Worm (Caenorhabditis elegans) whole organism, late embryonic: ENCODE measurements around the gene rps-4.

Experiments
- C08G9.2 ChIP-seq: sonication (generic microtip); optimal IDR thresholded peaks from 2 replicates; lab custom pipeline; 2016; ENCODE audit warnings: mild to moderate bottlenecking, missing genetic modification characterization, moderate library complexity, missing compliant biosample characterization
- F13H6.1 ChIP-seq: sonication (generic microtip); optimal IDR thresholded peaks from 2 replicates; lab custom pipeline; 2016; ENCODE audit warnings: missing genetic modification characterization, missing compliant biosample characterization
- K02D7.2 ChIP-seq: sonication (generic microtip); optimal IDR thresholded peaks from 2 replicates; lab custom pipeline; 2017; ENCODE audit warnings: mild to moderate bottlenecking, missing genetic modification characterization, missing compliant biosample characterization
- ahr-1 ChIP-seq: sonication (generic microtip); optimal IDR thresholded peaks from 2 replicates; lab custom pipeline; 2016; ENCODE audit warnings: missing genetic modification characterization, missing compliant biosample characterization
- ceh-14 ChIP-seq: sonication (generic microtip); optimal IDR thresholded peaks from 2 replicates; lab custom pipeline; 2016; ENCODE audit warnings: missing genotype, missing genetic modification characterization, missing compliant biosample characterization
- ceh-19 ChIP-seq: fragments of 200-800 bp; sonication (Bioruptor generic); optimal IDR thresholded peaks from 2 replicates; lab custom pipeline; 2018; ENCODE audit warnings: mild to moderate bottlenecking, missing genetic modification characterization, missing compliant biosample characterization
- ceh-22 ChIP-seq: sonication (generic microtip); optimal IDR thresholded peaks from 2 replicates; lab custom pipeline; 2017; ENCODE audit warnings: missing biosample characterization, missing genetic modification characterization
- ceh-30 ChIP-seq: fragments of 150-350 bp; optimal IDR thresholded peaks from 2 replicates; lab custom pipeline; 2014; ENCODE audit warnings: missing biosample characterization, missing genetic modification characterization
- ceh-45 ChIP-seq: fragments of 200-800 bp; sonication (Bioruptor generic); IDR thresholded peaks from 2 replicates; pipeline ENCODE4 v1.3.6; 2022; ENCODE audit warnings: missing genetic modification reagents, missing genetic modification characterization, missing compliant biosample characterization
- ceh-48 ChIP-seq: sonication (generic microtip); optimal IDR thresholded peaks from 2 replicates; lab custom pipeline; 2016; ENCODE audit warnings: missing genetic modification characterization, inconsistent platforms, missing compliant biosample characterization
- ceh-6 ChIP-seq: fragments of 200-800 bp; sonication (Bioruptor generic); optimal IDR thresholded peaks from 2 replicates; lab custom pipeline; 2018; ENCODE audit warnings: mild to moderate bottlenecking, missing genetic modification characterization, missing compliant biosample characterization
- ceh-9 ChIP-seq: sonication (generic microtip); optimal IDR thresholded peaks from 2 replicates; lab custom pipeline; 2016; ENCODE audit warnings: mild to moderate bottlenecking, missing genetic modification characterization, inconsistent platforms, missing compliant biosample characterization
- dmd-4 ChIP-seq: sonication (generic microtip); optimal IDR thresholded peaks from 2 replicates; lab custom pipeline; 2016; ENCODE audit warnings: borderline replicate concordance, missing genetic modification characterization, missing compliant biosample characterization
- elt-2 ChIP-seq: sonication (generic microtip); optimal IDR thresholded peaks from 2 replicates; lab custom pipeline; 2016; ENCODE audit warnings: missing genetic modification reagents, missing genetic modification characterization, missing compliant biosample characterization
- eyg-1 ChIP-seq: sonication (generic microtip); optimal IDR thresholded peaks from 2 replicates; lab custom pipeline; 2016; ENCODE audit warnings: missing genotype, missing genetic modification characterization, missing compliant biosample characterization
- fkh-10 ChIP-seq: fragments of 150-350 bp; optimal IDR thresholded peaks from 2 replicates; lab custom pipeline; 2014; ENCODE audit warnings: missing biosample characterization, missing genetic modification reagents, missing genetic modification characterization
- fkh-6 ChIP-seq: sonication (generic microtip); optimal IDR thresholded peaks from 2 replicates; lab custom pipeline; 2016; ENCODE audit warnings: missing genetic modification characterization, missing compliant biosample characterization
- hlh-30 ChIP-seq: sonication (generic microtip); optimal IDR thresholded peaks from 2 replicates; lab custom pipeline; 2017; ENCODE audit warnings: antibody characterized with exemption, missing genetic modification characterization, missing compliant biosample characterization; ENCODE audit not compliant: insufficient read depth
- hlh-8 ChIP-seq: sonication (generic microtip); optimal IDR thresholded peaks from 2 replicates; lab custom pipeline; 2016; ENCODE audit warnings: missing genotype, missing genetic modification characterization, missing compliant biosample characterization
- madf-2 ChIP-seq: sonication (generic microtip); optimal IDR thresholded peaks from 2 replicates; lab custom pipeline; 2017; ENCODE audit warnings: missing genetic modification characterization, missing compliant biosample characterization
- nhr-11 ChIP-seq: fragments of 150-350 bp; optimal IDR thresholded peaks from 2 replicates; lab custom pipeline; 2014; ENCODE audit warnings: missing biosample characterization, missing genetic modification characterization
- nhr-232 ChIP-seq: sonication (generic microtip); optimal IDR thresholded peaks from 2 replicates; lab custom pipeline; 2016; ENCODE audit warnings: missing genetic modification characterization, missing compliant biosample characterization
- npax-4 ChIP-seq: sonication (generic microtip); optimal IDR thresholded peaks from 2 replicates; lab custom pipeline; 2016; ENCODE audit warnings: missing genetic modification characterization, missing compliant biosample characterization
- pag-3 ChIP-seq: sonication (generic microtip); optimal IDR thresholded peaks from 2 replicates; lab custom pipeline; 2016; ENCODE audit warnings: missing compliant biosample characterization, missing genetic modification characterization, borderline replicate concordance
- pax-1 ChIP-seq: fragments of 150-350 bp; optimal IDR thresholded peaks from 2 replicates; lab custom pipeline; 2014; ENCODE audit warnings: missing biosample characterization, missing genetic modification characterization
- pha-2 ChIP-seq: sonication (generic microtip); optimal IDR thresholded peaks from 2 replicates; lab custom pipeline; 2017; ENCODE audit warnings: mild to moderate bottlenecking, missing genetic modification characterization, missing compliant biosample characterization
- pha-4 ChIP-seq: fragments of 150-350 bp; optimal IDR thresholded peaks from 2 replicates; lab custom pipeline; 2018; ENCODE audit warnings: missing biosample characterization, missing genetic modification reagents, missing genetic modification characterization
- ref-2 ChIP-seq: sonication (generic microtip); optimal IDR thresholded peaks from 2 replicates; lab custom pipeline; 2016; ENCODE audit warnings: missing genetic modification characterization, missing compliant biosample characterization
- rnt-1 ChIP-seq: sonication (generic microtip); optimal IDR thresholded peaks from 2 replicates; lab custom pipeline; 2016; ENCODE audit warnings: missing genetic modification characterization, missing compliant biosample characterization
- sdc-2 ChIP-seq: sonication (generic microtip); optimal IDR thresholded peaks from 2 replicates; lab custom pipeline; 2016; ENCODE audit warnings: missing genotype, missing genetic modification characterization, missing compliant biosample characterization
- sox-2 ChIP-seq: fragments of 200-800 bp; sonication (Bioruptor generic); IDR thresholded peaks from 2 replicates; pipeline ENCODE4 v1.3.6; 2022; ENCODE audit warnings: missing genetic modification reagents, missing genetic modification characterization, missing compliant biosample characterization
- sox-4 ChIP-seq: sonication (generic microtip); optimal IDR thresholded peaks from 2 replicates; lab custom pipeline; 2017; ENCODE audit warnings: mild to moderate bottlenecking, missing genetic modification characterization, inconsistent platforms, missing compliant biosample characterization
- syd-9 ChIP-seq: sonication (generic microtip); optimal IDR thresholded peaks from 2 replicates; lab custom pipeline; 2016; ENCODE audit warnings: mild to moderate bottlenecking, missing genetic modification characterization, moderate library complexity, missing compliant biosample characterization
- tbx-2 ChIP-seq: sonication (generic microtip); optimal IDR thresholded peaks from 2 replicates; lab custom pipeline; 2016; ENCODE audit warnings: missing genetic modification characterization, missing compliant biosample characterization
- ttx-3 ChIP-seq: sonication (generic microtip); optimal IDR thresholded peaks from 2 replicates; lab custom pipeline; 2016; ENCODE audit warnings: missing genetic modification reagents, missing genetic modification characterization, missing compliant biosample characterization
- unc-42 ChIP-seq: sonication (generic microtip); optimal IDR thresholded peaks from 2 replicates; lab custom pipeline; 2016; ENCODE audit warnings: missing genotype, missing genetic modification characterization, missing compliant biosample characterization

rps-4 gene

DNA sequence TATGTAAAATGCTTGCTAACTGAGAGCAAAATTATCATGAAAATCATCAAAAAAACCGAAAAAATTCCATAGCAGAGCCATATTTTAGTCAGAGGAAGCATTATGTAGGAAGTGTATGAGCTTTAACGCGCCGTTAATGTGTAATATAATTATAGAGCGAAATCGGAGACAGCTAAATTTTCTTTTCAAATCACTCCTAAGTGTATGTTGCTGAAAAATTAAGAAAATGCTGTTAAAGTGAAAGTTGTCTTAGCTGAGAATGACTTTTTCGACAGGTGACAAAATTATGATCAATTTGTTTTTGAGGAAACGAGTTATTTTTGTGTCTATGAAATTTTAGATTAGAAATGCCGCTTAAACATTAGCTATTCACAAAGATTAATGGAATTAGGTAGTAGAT lies 9.4 kb downstream of the rps-4 start, which contains the start of gene srg-50:
srg-50 (minus strand) TSS at position 101 of the 400 bp plus-strand sequence.
- TF ChIP-seq ceh-14 (tag; lab: Kevin White, UChicago) (no peak), ceh-9 (tag; lab: Kevin White, UChicago) (no peak), ttx-3 (tag; lab: Kevin White, UChicago) (no peak), F13H6.1 (tag; lab: Kevin White, UChicago) (no peak), syd-9 (tag; lab: Kevin White, UChicago) (no peak)

DNA sequence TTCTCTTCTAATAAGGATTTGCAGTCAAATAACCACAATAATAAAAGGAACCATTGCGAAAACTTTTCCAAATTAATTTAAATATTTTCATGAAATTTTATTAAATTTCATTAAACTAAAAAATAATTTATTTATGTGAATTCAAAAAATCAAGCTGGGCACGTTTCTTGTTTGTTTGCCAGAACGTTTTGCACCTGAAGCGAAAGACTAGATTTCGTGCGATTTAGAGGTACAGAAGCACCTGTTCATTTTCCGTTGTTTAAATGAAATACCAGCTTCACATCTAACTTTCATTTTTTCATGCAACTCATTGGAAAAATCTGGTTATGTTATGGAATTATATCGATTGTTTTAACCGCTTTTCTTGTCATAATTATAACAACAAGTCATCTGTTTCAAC lies 12.4 kb downstream of the rps-4 start, which contains the start of gene srg-48:
srg-48 (plus strand) TSS at position 301 of the 400 bp plus-strand sequence.
- TF ChIP-seq ttx-3 (tag; lab: Kevin White, UChicago) = no peak
- TF ChIP-seq sdc-2 (tag; lab: Kevin White, UChicago) = no peak
- no peak for TF ChIP-seq unc-42
- TF ChIP-seq ceh-22 (tag; lab: Kevin White, UChicago) = no peak
- no peak for TF ChIP-seq ceh-48 (tag; lab: Kevin White, UChicago)
- no peak for TF ChIP-seq pha-4
- no peak for TF ChIP-seq nhr-232 (tag; lab: Kevin White, UChicago)
- TF ChIP-seq madf-2 (tag; lab: Kevin White, UChicago) = no peak
- no peak for TF ChIP-seq ceh-19 (GFP tag; lab: Kevin White, UChicago)

DNA sequence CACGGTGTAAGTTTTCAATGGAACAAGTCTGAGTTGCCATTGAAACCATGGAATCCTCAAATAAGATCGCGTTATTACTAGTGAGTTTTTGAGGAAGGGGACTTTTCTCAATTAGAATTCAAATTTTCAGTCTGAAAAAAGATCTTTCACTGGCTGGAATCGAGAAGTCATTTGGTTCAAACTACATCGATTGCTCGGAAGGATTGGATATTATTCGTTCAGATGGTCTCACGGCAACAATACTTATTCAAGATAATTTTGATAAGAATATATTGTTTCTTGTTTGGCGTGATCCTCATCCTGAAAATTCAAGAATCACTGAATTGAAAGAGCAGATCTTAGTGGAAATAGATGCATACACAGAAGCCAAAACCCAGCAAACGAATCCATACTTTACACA lies 17.0 kb downstream of the rps-4 start:
- TF ChIP-seq nhr-11 (tag; lab: Kevin White, UChicago) (no peak), ceh-45 (GFP tag; lab: Robert Waterston, UW) (no peak), pax-1 (tag; lab: Kevin White, UChicago) (no peak), syd-9 (tag; lab: Kevin White, UChicago) (no peak), ceh-30 (tag; lab: Kevin White, UChicago) (no peak)

DNA sequence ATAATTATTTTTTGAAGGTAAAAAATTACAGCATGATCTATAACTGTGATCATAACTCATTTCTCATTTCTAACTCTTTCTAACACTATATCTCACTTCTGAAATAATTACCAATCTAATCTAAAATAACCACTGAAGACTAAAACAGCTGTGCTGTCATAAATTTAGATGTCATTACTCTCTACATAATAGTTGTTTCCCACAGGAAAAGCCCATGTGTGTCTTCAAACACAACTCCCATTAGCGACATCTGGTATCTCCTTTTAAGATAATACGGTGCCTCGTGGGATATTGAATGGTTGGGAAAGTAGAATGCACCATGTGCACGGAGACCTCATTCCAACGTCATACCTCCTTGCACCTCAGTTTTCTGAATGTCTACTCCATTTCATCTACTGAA lies 19.5 kb downstream of the rps-4 start, which contains the start of gene Y43B11AL.1:
Y43B11AL.1 (plus strand) TSS at position 301 of the 400 bp plus-strand sequence.
- TF ChIP-seq C08G9.2 (no peak), ceh-6 (GFP tag; lab: Kevin White, UChicago) (no peak), ceh-19 (GFP tag; lab: Kevin White, UChicago) (no peak), fkh-10 (GFP tag; lab: Kevin White, UChicago) (no peak), dmd-4 (tag; lab: Kevin White, UChicago) (no peak), ref-2 (tag; lab: Kevin White, UChicago) (no peak), sdc-2 (tag; lab: Kevin White, UChicago) (no peak), nhr-232 (tag; lab: Kevin White, UChicago) (no peak), sox-2 (GFP tag; lab: Robert Waterston, UW) (no peak), fkh-6 (tag; lab: Kevin White, UChicago) (no peak), pag-3 (no peak), eyg-1 (tag; lab: Kevin White, UChicago) (no peak), hlh-30 (tag; lab: Kevin White, UChicago) (no peak), rnt-1 (no peak), tbx-2 (tag; lab: Kevin White, UChicago) (no peak), pha-2 (no peak), hlh-8 (no peak)

DNA sequence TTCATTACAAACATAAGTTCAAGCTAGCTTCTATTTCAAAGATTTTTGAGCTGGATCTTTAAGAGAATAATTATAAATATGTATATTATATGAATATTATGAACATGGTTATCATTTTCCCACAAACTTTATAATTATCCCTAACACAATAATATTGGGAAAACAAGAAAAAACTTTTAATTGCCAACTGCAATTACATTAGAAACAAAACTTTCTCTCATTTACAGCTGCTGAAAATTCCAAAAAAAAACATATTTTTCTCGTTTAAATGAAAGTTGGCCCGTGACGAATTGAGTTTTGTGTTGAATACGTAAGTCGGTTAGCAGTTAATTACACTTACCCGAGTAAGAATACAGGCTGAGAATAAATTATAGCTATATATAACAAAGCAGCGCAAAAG lies 21.8 kb downstream of the rps-4 start:
- no peak for TF ChIP-seq sox-4 (tag; lab: Kevin White, UChicago)
- no peak for TF ChIP-seq ahr-1 (tag; lab: Kevin White, UChicago)
- no peak for TF ChIP-seq K02D7.2 (tag; lab: Kevin White, UChicago)
- TF ChIP-seq npax-4 = no peak
- TF ChIP-seq elt-2 (tag; lab: Kevin White, UChicago) = no peak
- TF ChIP-seq ceh-14 (tag; lab: Kevin White, UChicago) = no peak
